Worm (Caenorhabditis elegans) whole organism, L3 larva: ENCODE measurements around the gene R107.5.

Source experiments
- daf-12 ChIP-seq: fragments of 150-350 bp; optimal IDR thresholded peaks from 2 replicates; lab custom pipeline; 2014; ENCODE audit warnings: missing biosample characterization, missing genetic modification reagents, missing genetic modification characterization
- elt-2 ChIP-seq: sonication (generic microtip); optimal IDR thresholded peaks from 2 replicates; lab custom pipeline; 2016; ENCODE audit warnings: missing genetic modification reagents, mild to moderate bottlenecking, missing genetic modification characterization, missing compliant biosample characterization
- nhr-23 ChIP-seq: fragments of 150-350 bp; optimal IDR thresholded peaks from 2 replicates; lab custom pipeline; 2014; ENCODE audit warnings: missing biosample characterization, missing genetic modification reagents, missing genetic modification characterization
- nhr-25 ChIP-seq: sonication (generic microtip); optimal IDR thresholded peaks from 2 replicates; lab custom pipeline; 2017; ENCODE audit warnings: missing biosample characterization, missing genetic modification characterization
- nhr-77 ChIP-seq: fragments of 150-350 bp; optimal IDR thresholded peaks from 2 replicates; lab custom pipeline; 2014; ENCODE audit warnings: missing biosample characterization, missing genetic modification characterization
- pqm-1 ChIP-seq: fragments of 150-350 bp; optimal IDR thresholded peaks from 2 replicates; lab custom pipeline; 2017; ENCODE audit warnings: missing biosample characterization, missing genetic modification characterization, inconsistent platforms
- snpc-4 ChIP-seq: fragments of 150-350 bp; optimal IDR thresholded peaks from 2 replicates; lab custom pipeline; 2014; ENCODE audit warnings: missing biosample characterization, missing genetic modification characterization
- ztf-11 ChIP-seq: fragments of 150-350 bp; optimal IDR thresholded peaks from 2 replicates; lab custom pipeline; 2014; ENCODE audit warnings: missing biosample characterization, missing genetic modification characterization

- TF ChIP-seq elt-2 (tag; lab: Kevin White, UChicago) (no peak), pqm-1 (tag; lab: Kevin White, UChicago) (no peak), nhr-77 (tag; lab: Kevin White, UChicago) (no peak), nhr-25 (tag; lab: Kevin White, UChicago) (no peak), ztf-11 (no peak), nhr-23 (tag; lab: Kevin White, UChicago) (no peak), snpc-4 (tag; lab: Kevin White, UChicago) (no peak), daf-12 (tag; lab: Kevin White, UChicago) (no peak)
These were observed 21.9 kb upstream of the R107.5 start, which contains the start of gene F02A9.7 for ce11 chrIII:9075539-9075938.
